Fruit fly (Drosophila melanogaster) whole organism, larva: ENCODE measurements around the gene eIF3h.

Experiments
- noc ChIP-seq: fragments of 200-800 bp; sonication (Bioruptor generic); optimal IDR thresholded peaks from 3 replicates; lab custom pipeline; 2019; ENCODE audit warnings: missing biosample characterization, mild to moderate bottlenecking, missing genetic modification characterization, moderate library complexity

Gene eIF3h

DNA sequence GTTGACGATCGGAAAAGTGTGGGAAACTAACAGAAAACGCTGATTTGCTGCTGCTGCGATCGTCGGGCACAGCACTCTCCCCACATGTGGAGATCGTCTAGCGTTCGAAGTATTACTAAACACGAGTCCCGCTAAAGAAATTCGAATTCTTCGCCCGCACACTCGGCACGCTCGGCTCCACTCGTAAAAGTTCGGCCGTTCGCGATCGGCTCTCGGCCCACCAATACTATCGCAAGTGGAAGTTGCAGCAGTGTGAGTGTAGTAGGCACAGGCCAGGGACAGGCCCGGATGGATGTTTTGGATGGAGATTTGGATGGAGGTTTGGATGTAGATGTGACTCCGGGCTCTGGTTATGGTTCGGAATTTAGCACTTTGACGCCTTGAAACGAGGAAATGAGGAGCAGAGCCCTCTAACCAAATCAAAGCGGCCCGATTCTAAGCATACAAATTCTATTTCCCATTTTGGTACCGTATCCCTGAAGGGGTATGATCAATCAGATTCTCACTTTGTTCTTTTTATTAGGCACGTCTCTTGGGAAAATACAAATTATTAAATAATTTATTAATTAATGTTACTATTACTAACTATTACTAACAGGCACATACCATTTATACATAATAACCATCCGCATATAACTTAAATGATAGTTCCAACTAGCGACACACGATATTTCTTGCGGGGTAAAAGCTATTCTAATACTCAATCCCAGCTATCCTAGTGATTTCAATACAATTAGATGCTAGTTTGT, 25.4 kb downstream of the eIF3h start:
- peak; percentile 52 for TF ChIP-seq noc (tag; lab: Kevin White, UChicago)

DNA sequence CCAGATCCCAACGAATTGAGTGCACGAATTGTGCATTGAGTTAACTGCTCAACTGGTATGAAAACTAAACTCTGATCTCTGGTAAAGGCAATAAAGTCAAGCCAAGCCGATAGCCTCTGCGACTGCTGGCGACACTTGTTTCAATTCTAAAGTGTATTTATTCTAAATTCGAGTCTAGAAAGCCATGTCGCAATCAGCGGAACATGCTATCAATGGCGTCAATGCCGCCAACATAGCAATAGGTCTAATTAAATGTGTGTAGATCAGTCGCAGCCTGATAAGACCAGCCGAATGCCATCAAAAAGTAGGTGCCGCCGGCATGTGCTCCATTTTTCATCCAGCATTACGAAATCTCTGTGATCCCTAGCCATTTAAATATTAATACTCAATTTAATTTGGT, 27.3 kb downstream of the eIF3h start:
- peak; percentile 74 for TF ChIP-seq noc (tag; lab: Kevin White, UChicago)

DNA sequence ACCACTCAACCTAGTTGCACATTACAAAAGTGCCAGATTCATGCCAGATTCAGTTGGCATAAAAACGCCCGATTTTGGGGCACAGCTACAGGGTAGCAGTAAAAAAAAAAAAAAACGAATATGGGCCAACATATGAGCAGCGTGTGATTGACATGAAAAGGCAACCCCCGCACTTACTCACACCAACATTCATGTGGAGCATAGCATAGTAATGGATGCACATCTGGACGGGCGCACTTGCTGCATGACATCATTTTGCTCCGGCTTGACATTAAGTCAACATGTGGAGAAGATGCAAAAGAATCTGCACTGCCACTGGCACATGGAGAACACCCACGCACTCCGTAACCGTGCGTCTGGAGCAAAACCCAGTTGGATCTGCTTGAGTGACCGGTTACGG, 30.3 kb downstream of the eIF3h start:
- no peak for TF ChIP-seq noc (tag; lab: Kevin White, UChicago)

DNA sequence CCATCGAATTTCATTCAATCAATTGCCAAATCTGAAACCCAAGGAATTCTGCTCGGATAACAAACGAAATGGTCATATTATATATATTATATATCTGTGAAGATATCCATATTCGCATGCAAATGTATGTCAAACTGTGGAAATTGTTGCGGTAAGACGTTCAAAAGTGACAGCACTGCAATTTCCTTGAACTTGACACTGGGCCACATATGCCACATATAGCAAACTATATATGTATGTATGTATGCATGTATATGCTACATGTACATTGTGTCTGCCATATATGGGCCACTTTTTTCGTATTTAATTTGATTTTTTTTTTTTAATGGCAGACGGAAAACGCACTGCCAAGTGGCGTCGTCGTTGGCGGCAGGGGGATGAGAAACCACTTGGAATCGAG, 32.4 kb downstream of the eIF3h start:
- TF ChIP-seq noc (tag; lab: Kevin White, UChicago): no peak

DNA sequence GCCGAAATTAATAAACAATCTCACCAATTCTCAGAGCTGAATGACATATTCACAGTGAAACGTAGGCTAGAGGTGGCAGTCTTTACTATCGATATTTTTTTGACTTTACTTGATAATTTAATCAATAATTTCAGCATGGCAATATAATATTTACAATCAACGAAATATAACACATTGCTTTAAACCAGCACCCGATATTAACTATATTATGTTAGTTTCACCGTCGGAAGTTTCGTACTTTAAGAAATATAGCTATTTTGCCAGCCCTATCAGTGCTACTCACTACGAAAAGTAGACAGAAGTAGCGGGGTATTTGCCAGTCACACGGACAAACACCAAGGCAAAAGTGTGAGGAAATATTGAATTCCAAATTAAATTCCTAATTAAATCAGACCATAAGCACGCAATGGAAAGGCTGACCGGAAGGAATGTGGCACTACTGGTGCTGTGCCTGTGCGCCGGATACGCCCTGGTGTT, 42.1 kb downstream of the eIF3h start, which contains the start of the genes CG31917, Tfb5 and SelT:
TSS of gene CG31917 (minus strand) at position 51 of the 477 bp plus-strand sequence.
TSS of gene Tfb5 (minus strand) at position 51 of the 477 bp plus-strand sequence.
TSS of gene SelT (plus strand) at position 139 of the 477 bp plus-strand sequence.
- TF ChIP-seq noc (tag; lab: Kevin White, UChicago): peak; percentile 78

DNA sequence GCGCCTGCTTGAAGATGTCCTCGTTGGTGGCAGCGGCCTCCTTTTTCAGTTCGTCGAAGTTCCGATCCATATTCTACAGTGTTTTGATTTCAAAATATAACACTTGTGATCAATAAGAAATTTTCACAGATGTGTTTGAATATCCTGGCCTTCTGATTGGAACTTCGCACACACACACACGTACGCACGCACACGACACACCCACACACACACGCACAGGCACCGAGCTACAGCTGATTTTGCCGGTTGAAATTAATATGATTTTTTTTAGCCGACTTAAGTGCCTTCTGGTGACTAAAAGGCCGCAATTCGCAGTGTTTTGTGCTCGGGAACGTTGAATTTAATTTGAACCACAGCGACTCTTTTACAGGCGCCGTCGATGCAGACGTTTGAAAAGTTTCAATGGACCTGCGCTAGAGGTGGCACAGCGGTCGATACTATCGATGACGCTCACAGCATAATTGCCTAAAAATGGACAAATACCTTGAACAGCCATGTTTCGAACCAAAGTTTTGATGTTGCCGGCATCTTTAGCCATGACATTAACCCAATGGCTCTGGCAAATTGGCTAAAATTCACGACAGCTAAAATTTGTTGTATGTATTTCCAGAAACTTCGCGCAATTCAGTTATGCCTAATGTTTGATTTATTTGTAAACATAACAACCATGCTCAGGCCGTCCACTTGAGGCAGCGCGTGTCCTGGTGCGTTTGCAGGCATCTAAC, 43.4 kb downstream of the eIF3h start, which contains the start of gene Rtnl1:
TSS of gene Rtnl1 (minus strand) at position 415 of the 725 bp plus-strand sequence.
- TF ChIP-seq noc (tag; lab: Kevin White, UChicago): peak; percentile 42

DNA sequence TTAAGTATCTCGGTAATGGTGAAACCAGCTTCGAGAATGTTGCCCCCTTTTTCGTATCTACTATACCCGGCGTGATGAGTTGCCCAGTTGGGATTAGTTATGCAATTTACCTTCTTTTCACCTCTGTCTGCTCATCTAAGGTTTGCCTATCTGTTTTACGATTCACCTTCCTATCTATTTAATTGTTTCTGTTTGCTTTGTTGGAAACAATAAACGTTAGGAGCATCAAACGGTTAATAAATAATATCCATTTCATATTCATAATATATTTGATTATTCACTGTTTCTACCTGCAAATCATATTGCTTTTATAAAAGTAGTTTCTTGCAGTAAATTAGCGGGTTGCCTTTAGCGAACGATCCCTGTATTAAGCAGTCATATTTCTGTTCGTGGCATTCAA, 45.6 kb downstream of the eIF3h start:
- TF ChIP-seq noc (tag; lab: Kevin White, UChicago): peak; percentile 81

DNA sequence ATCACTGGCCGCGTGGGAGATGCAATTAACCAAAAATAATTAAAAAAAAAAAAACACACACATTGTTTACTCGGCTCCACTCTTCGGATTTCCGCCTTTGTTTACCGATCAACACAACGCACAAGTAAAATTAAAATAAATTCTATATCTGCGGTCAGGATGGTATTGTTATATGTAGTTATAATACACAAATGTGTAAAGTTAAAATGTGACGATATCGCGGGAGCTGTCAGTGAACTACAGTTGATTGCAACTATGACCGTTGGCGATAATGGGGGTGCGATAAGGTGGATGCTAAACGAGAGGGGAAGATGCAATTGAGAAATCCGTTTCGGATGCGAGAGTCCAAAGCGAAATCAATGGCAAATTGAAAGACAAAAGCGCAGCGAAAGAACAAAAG, 46.6 kb downstream of the eIF3h start:
- TF ChIP-seq noc (tag; lab: Kevin White, UChicago): no peak

DNA sequence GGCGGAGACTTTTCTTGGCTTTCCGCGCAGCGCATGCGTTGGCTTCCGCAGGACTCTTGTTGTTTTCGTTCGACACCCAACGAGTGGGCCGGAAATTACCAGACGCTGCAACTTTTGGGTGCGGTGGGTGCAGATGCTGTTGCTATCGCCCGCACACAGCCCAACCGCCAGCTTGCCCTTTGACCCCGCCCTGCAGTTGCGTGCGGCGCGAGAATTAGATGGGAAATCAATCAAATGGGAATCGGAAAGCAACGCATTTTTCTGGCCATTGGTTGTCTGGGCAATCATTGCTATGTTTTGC, 47.5 kb downstream of the eIF3h start:
- TF ChIP-seq noc (tag; lab: Kevin White, UChicago): no peak

DNA sequence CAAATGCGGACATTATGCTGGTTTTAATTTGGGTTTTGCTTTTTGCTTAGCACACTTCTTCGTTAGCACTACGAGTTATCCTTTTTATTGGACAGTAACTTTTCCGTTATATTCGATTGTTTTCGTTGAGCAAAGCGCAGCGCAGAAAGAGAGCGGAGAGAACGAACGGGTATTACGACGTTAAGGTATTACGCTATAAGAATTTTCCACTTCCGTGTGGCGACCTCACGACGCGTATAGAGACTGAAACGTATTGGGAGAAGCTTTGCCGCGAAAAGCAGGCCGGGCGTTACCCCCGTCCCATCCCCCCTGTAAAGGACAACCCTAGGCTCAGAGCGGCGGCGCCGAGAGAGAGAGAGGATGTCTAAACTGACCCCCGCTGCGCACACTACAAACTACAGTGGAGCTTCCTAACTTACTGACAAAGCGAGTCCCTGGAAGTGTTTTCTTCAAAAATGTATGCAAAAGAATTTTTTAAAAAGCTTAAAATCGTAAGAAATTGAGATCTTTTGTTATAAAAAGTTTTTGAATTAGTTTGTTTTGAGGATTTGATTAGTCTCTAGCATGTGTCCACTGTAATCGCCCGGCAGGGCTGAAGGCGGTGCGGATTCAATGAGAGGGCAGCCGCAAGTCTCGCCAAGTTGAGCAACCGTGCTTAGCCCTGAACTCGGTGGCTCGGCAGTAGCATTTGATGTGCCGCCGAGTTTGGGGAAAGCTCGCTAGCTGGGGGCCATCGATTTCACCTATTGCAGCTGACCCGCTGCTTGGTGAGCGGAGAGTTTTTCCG, 48.0 kb downstream of the eIF3h start:
- peak; percentile 87 for TF ChIP-seq noc (tag; lab: Kevin White, UChicago)

DNA sequence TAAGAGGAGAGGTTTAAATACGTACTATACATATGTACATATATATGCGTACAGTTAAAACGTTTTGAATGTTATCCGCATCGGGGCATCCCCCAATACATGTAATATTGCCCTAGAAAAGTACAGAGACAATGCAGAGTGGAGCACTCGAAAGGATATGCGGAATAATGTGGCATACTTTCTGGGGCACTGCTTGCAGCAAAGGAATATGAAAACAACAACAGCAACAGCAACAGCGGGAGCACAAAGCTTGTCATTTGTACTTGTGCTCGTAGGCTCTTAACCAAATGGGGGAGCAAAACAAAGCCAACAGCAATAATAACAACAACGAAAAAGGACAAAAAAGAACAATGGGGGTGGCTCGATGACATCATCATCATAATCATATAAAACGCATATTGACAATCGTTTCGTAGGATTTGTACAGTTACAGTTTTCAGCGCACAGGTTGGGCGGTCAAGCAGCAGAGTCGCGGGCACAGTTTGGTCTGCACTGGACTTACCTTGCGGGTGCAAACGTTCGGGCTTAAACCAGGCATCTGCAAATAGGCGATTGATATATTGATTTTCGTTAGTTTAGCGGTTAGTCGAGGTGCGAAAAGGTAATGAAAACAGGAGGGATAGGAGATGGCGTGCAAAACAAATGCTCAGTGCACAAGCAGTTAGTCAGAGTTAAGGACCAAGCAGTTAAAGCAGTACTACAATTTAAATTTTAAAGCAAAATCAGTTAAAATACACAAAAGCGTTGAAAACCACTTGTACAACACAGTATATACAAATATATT, 49.0 kb downstream of the eIF3h start:
- TF ChIP-seq noc (tag; lab: Kevin White, UChicago): no peak

DNA sequence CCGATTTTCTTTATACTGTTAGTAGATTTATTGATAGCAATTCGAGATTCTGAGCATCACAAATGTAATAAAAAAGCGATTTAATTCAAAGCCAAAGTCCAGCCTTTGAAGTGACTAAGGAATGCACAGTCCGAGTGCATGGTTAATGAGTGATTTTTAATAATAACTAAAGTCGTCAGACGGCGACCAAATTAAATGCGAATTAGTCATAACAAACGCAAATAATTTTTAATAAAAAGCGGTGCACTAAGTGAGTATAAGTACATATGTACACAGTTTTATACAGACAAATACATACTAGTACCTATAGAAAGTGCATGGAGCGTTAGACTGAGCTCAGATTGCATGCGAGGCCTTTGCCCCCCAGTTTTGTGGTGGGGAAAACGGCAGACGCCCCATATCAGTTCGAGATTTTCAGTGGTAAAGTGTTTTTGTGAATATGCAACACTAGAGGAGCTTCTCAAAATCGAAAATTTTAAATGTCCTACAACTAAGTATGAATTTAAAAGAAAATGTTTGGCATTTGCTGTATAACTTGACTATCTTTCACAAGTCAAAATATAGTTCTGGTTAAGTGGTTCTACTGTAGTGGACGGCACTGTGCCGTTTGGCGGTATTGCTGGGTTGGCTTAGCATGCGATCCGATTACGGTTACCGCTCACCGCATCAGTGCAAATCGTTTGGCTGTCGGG, 50.0 kb downstream of the eIF3h start:
- no peak for TF ChIP-seq noc (tag; lab: Kevin White, UChicago)

DNA sequence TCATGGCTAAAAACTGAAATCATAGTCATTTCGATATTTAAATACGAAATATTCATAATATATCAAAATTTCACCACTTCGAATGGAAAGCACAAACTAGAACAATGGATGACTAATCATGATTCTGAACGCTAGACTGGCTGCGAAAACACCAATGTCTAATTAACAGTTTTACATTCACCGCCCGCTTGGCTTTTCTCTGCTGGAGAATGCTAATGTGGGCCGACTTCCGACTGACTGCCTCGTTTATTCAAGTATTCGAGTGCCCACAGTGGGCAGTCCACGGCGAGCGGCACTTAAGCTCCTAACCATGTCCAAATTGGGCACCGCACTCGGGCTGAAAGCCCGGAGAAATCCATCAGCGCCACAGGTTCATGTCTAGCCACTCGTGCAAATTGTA, 50.9 kb downstream of the eIF3h start:
- no peak for TF ChIP-seq noc (tag; lab: Kevin White, UChicago)

DNA sequence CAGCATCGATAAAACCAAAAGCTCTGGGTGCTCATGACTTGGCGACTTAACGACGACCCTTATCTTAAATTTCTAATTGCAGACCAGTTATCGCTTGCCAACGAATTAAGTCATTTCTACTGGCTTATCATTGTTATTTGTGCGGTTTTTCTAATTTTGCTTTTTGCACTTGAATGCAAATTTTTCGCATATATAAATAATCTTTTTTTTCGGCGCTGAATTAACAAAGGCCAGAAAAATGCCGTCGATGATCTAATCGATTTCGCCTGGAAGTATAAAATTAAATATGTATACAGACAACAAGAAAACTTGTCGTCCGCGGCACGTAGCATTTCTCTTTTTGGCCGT, 51.3 kb downstream of the eIF3h start:
- no peak for TF ChIP-seq noc (tag; lab: Kevin White, UChicago)
